Worm (Caenorhabditis elegans) whole organism, L2 larva: Measurements from ENCODE around the gene C33F10.8.
"Not testable (repeated sequence)": the region's sequence is repeated elsewhere in the genome, so short reads cannot be mapped to it uniquely, and the experiment has no call there.

ENCODE experiments used
- C34F6.9 ChIP-seq: fragments of 150-350 bp; optimal IDR thresholded peaks from 2 replicates; lab custom pipeline; 2014; ENCODE audit warnings: missing biosample characterization, missing genetic modification characterization
- F13H6.1 ChIP-seq: sonication (generic microtip); optimal IDR thresholded peaks from 2 replicates; lab custom pipeline; 2016; ENCODE audit warnings: missing genetic modification characterization, missing compliant biosample characterization
- Y55F3AM.14 ChIP-seq: fragments of 200-800 bp; sonication (Bioruptor generic); optimal IDR thresholded peaks from 2 replicates; lab custom pipeline; 2018; ENCODE audit warnings: mild to moderate bottlenecking, missing genetic modification characterization, missing compliant biosample characterization
- ZK546.5 ChIP-seq: sonication (generic microtip); optimal IDR thresholded peaks from 2 replicates; lab custom pipeline; 2017; ENCODE audit warnings: missing biosample characterization, missing genetic modification characterization
- aly-2 ChIP-seq: fragments of 150-350 bp; optimal IDR thresholded peaks from 2 replicates; lab custom pipeline; 2014; ENCODE audit warnings: missing biosample characterization, missing genetic modification characterization
- ama-1 ChIP-seq: fragments of 150-350 bp; optimal IDR thresholded peaks from 2 replicates; lab custom pipeline; 2018; ENCODE audit warnings: inconsistent platforms
- blmp-1 ChIP-seq: sonication (generic microtip); optimal IDR thresholded peaks from 2 replicates; lab custom pipeline; 2017; ENCODE audit warnings: missing genetic modification characterization, mild to moderate bottlenecking, missing compliant biosample characterization, antibody characterized with exemption, moderate library complexity; ENCODE audit not compliant: insufficient read depth
- ceh-16 ChIP-seq: fragments of 150-350 bp; optimal IDR thresholded peaks from 2 replicates; lab custom pipeline; 2014; ENCODE audit warnings: missing biosample characterization, missing genetic modification characterization
- ceh-82 ChIP-seq: fragments of 150-350 bp; optimal IDR thresholded peaks from 2 replicates; lab custom pipeline; 2014; ENCODE audit warnings: missing biosample characterization, missing genetic modification characterization
- crh-2 ChIP-seq: sonication (generic microtip); optimal IDR thresholded peaks from 2 replicates; lab custom pipeline; 2017; ENCODE audit warnings: missing biosample characterization, missing genetic modification characterization
- egl-27 ChIP-seq: sonication (generic microtip); optimal IDR thresholded peaks from 3 replicates; lab custom pipeline; 2017; ENCODE audit warnings: missing biosample characterization, missing genetic modification reagents, missing genetic modification characterization
- elt-1 ChIP-seq: fragments of 150-350 bp; optimal IDR thresholded peaks from 2 replicates; lab custom pipeline; 2014; ENCODE audit warnings: missing biosample characterization, missing genetic modification characterization
- elt-3 ChIP-seq: sonication (generic microtip); optimal IDR thresholded peaks from 2 replicates; lab custom pipeline; 2017; ENCODE audit warnings: missing biosample characterization, missing genetic modification characterization
- fos-1 ChIP-seq: fragments of 150-350 bp; optimal IDR thresholded peaks from 2 replicates; lab custom pipeline; 2014; ENCODE audit warnings: missing biosample characterization, missing genetic modification characterization
- gmeb-1 ChIP-seq: fragments of 150-350 bp; optimal IDR thresholded peaks from 2 replicates; lab custom pipeline; 2014; ENCODE audit warnings: missing biosample characterization, missing genetic modification characterization
- lsy-2 ChIP-seq, 2 experiments: fragments of 150-350 bp in 1 of 2; sonication (generic microtip) in 1 of 2; optimal IDR thresholded peaks; 2 replicates each; lab custom pipeline; 2014 to 2017; ENCODE audit warnings: missing biosample characterization in 2 of 2, missing genetic modification characterization in 2 of 2
- mdl-1 ChIP-seq, 2 experiments: fragments of 150-350 bp in 1 of 2; sonication (generic microtip) in 1 of 2; optimal IDR thresholded peaks; 2 replicates each; lab custom pipeline; 2017; ENCODE audit warnings: missing biosample characterization in 2 of 2, missing genetic modification characterization in 2 of 2
- nhr-12 ChIP-seq: fragments of 150-350 bp; optimal IDR thresholded peaks from 2 replicates; lab custom pipeline; 2014; ENCODE audit warnings: missing biosample characterization, missing genetic modification characterization
- nhr-129 ChIP-seq: fragments of 150-350 bp; optimal IDR thresholded peaks from 2 replicates; lab custom pipeline; 2014; ENCODE audit warnings: missing biosample characterization, missing genetic modification characterization
- nhr-21 ChIP-seq: fragments of 150-350 bp; optimal IDR thresholded peaks from 2 replicates; lab custom pipeline; 2014; ENCODE audit warnings: missing biosample characterization, missing genetic modification characterization
- nhr-23 ChIP-seq: fragments of 150-350 bp; optimal IDR thresholded peaks from 2 replicates; lab custom pipeline; 2014; ENCODE audit warnings: missing biosample characterization, missing genetic modification reagents, missing genetic modification characterization
- nhr-237 ChIP-seq: fragments of 150-350 bp; optimal IDR thresholded peaks from 2 replicates; lab custom pipeline; 2014; ENCODE audit warnings: missing biosample characterization, missing genetic modification characterization
- nhr-25 ChIP-seq: fragments of 150-350 bp; sonication (generic microtip); optimal IDR thresholded peaks from 3 replicates; lab custom pipeline; 2014; ENCODE audit warnings: missing biosample characterization, missing genetic modification characterization
- nhr-77 ChIP-seq: fragments of 150-350 bp; optimal IDR thresholded peaks from 2 replicates; lab custom pipeline; 2014; ENCODE audit warnings: missing biosample characterization, missing genetic modification characterization
- peb-1 ChIP-seq: fragments of 150-350 bp; optimal IDR thresholded peaks from 2 replicates; lab custom pipeline; 2014; ENCODE audit warnings: missing biosample characterization, missing genetic modification characterization
- sem-4 ChIP-seq: fragments of 150-350 bp; optimal IDR thresholded peaks from 2 replicates; lab custom pipeline; 2014; ENCODE audit warnings: missing biosample characterization, missing genetic modification reagents, missing genetic modification characterization
- skn-1 ChIP-seq: sonication (generic microtip); optimal IDR thresholded peaks from 2 replicates; lab custom pipeline; 2017; ENCODE audit warnings: missing biosample characterization, missing genetic modification characterization
- sma-3 ChIP-seq: sonication (generic microtip); optimal IDR thresholded peaks from 2 replicates; lab custom pipeline; 2016; ENCODE audit warnings: missing genetic modification reagents, missing genetic modification characterization, missing compliant biosample characterization
- snpc-4 ChIP-seq: fragments of 150-350 bp; optimal IDR thresholded peaks from 2 replicates; lab custom pipeline; 2014; ENCODE audit warnings: missing biosample characterization, missing genetic modification characterization
- unc-55 ChIP-seq: fragments of 150-350 bp; sonication (generic microtip); optimal IDR thresholded peaks from 3 replicates; lab custom pipeline; 2014; ENCODE audit warnings: missing biosample characterization, missing genetic modification reagents, missing genetic modification characterization
- unc-62 ChIP-seq: fragments of 150-350 bp; optimal IDR thresholded peaks from 2 replicates; lab custom pipeline; 2014; ENCODE audit warnings: missing biosample characterization, missing genetic modification reagents, missing genetic modification characterization
- zag-1 ChIP-seq: fragments of 150-350 bp; optimal IDR thresholded peaks from 2 replicates; lab custom pipeline; 2014; ENCODE audit warnings: missing biosample characterization, missing genetic modification characterization
- ztf-1 ChIP-seq: fragments of 200-800 bp; sonication (Bioruptor generic); conservative IDR thresholded peaks from 2 replicates; pipeline ENCODE4 v1.3.6; 2022; ENCODE audit warnings: missing genetic modification characterization, missing compliant biosample characterization
- ztf-11 ChIP-seq: sonication (generic microtip); optimal IDR thresholded peaks from 2 replicates; lab custom pipeline; 2017; ENCODE audit warnings: missing biosample characterization, missing genetic modification characterization
- ztf-4 ChIP-seq: fragments of 150-350 bp; optimal IDR thresholded peaks from 2 replicates; lab custom pipeline; 2014; ENCODE audit warnings: missing biosample characterization, missing genetic modification characterization

C33F10.8 gene

ce11 chrII:4867476-4867875 lies 42.4 kb upstream of the C33F10.8 start, which contains the start of gene col-17:
Gene col-17 (minus strand): TSS chrII:4867576.
- TF ChIP-seq crh-2 (tag; lab: Kevin White, UChicago) (no peak), sem-4 (tag; lab: Kevin White, UChicago) (no peak), ceh-16 (tag; lab: Kevin White, UChicago) (no peak), Y55F3AM.14 (GFP tag; lab: Kevin White, UChicago) (no peak), ceh-82 (tag; lab: Kevin White, UChicago) (no peak), fos-1 (tag; lab: Kevin White, UChicago) (no peak), gmeb-1 (no peak), ZK546.5 (no peak), nhr-21 (no peak), ztf-1 (no peak), elt-3 (no peak)

- TF ChIP-seq elt-3 (peak; percentile 41), sma-3 (no peak), ama-1 (lab: Kevin White, UChicago) (peak; percentile 81), unc-62 (GFP tag; lab: Kevin White, UChicago) (peak; percentile 56), nhr-25 (tag; lab: Kevin White, UChicago) (peak; percentile 47), nhr-21 (peak; percentile 84), fos-1 (tag; lab: Kevin White, UChicago) (peak; percentile 27), blmp-1 (tag; lab: Kevin White, UChicago) (peak; percentile 67), elt-1 (tag; lab: Kevin White, UChicago) (no peak), egl-27 (tag; lab: Kevin White, UChicago) (no peak), F13H6.1 (tag; lab: Kevin White, UChicago) (no peak), mdl-1 (tag; optimal IDR thresholded peaks at IDR 0.05; lab: Kevin White, UChicago) (no peak), nhr-129 (tag; lab: Kevin White, UChicago) (no peak), sem-4 (tag; lab: Kevin White, UChicago) (no peak), nhr-237 (tag; lab: Kevin White, UChicago) (no peak)
- TF ChIP-seq, all 48 proteins: peak for 7
These were observed 41.0 kb upstream of the C33F10.8 start for ce11 chrII:4866045-4866444.

ce11 chrII:4863357-4863756 lies 38.3 kb upstream of the C33F10.8 start, which contains the start of the genes mpst-4 and F11G11.14:
Gene mpst-4 (minus strand): TSS chrII:4863457.
Gene F11G11.14 (plus strand): TSS chrII:4863681.
- TF ChIP-seq nhr-25 (tag; lab: Kevin White, UChicago) (no peak), F13H6.1 (tag; lab: Kevin White, UChicago) (no peak), nhr-23 (tag; lab: Kevin White, UChicago) (no peak), unc-55 (no peak), skn-1 (tag; lab: Kevin White, UChicago) (no peak), nhr-237 (tag; lab: Kevin White, UChicago) (no peak), nhr-77 (tag; lab: Kevin White, UChicago) (no peak), mdl-1 (tag; optimal IDR thresholded peaks at IDR 0.05; lab: Kevin White, UChicago) (no peak), zag-1 (tag; lab: Kevin White, UChicago) (no peak), nhr-12 (tag; lab: Kevin White, UChicago) (no peak)

ce11 chrII:4860260-4860659 lies 35.2 kb upstream of the C33F10.8 start, which contains the start of the genes nspd-5 and F11G11.4:
Gene nspd-5 (minus strand): TSS chrII:4860360.
Gene F11G11.4 (plus strand): TSS chrII:4860594.
- TF ChIP-seq ama-1 (lab: Kevin White, UChicago); C34F6.9; ztf-11 (tag; lab: Kevin White, UChicago): not testable (repeated sequence)

ce11 chrII:4858906-4859411 lies 33.9 kb upstream of the C33F10.8 start:
- TF ChIP-seq ceh-16 (tag; lab: Kevin White, UChicago), result no peak
- TF ChIP-seq ama-1 (lab: Kevin White, UChicago), result peak; percentile 59
- TF ChIP-seq elt-3, result no peak
- no peak for TF ChIP-seq sem-4 (tag; lab: Kevin White, UChicago)
- TF ChIP-seq snpc-4 (tag; lab: Kevin White, UChicago), result no peak
- no peak for TF ChIP-seq peb-1 (tag; lab: Kevin White, UChicago)
- TF ChIP-seq lsy-2 (tag; optimal IDR thresholded peaks at IDR 0.05; lab: Kevin White, UChicago), result no peak
- TF ChIP-seq ztf-4, result peak; percentile 35
- no peak for TF ChIP-seq blmp-1 (tag; lab: Kevin White, UChicago)
- no peak for TF ChIP-seq aly-2 (tag; lab: Kevin White, UChicago)
